Worm (Caenorhabditis elegans) whole organism, L1 larva: Measurements from ENCODE around the gene cebp-1.

Experiments
- C34B4.2 ChIP-seq: sonication (generic microtip); optimal IDR thresholded peaks from 2 replicates; lab custom pipeline; 2017; ENCODE audit warnings: mild to moderate bottlenecking, missing genetic modification characterization, missing compliant biosample characterization
- F16B12.6 ChIP-seq: fragments of 150-350 bp; optimal IDR thresholded peaks from 2 replicates; lab custom pipeline; 2014; ENCODE audit warnings: missing biosample characterization, missing genetic modification characterization
- ceh-63 ChIP-seq: fragments of 200-800 bp; sonication (Bioruptor generic); optimal IDR thresholded peaks from 2 replicates; lab custom pipeline; 2018; ENCODE audit warnings: mild to moderate bottlenecking, missing genetic modification characterization, missing compliant biosample characterization
- ceh-82 ChIP-seq, 3 experiments: fragments of 150-350 bp in 1 of 3; sonication (generic microtip) in 2 of 3; optimal IDR thresholded peaks; 2 replicates each; lab custom pipeline; 2014 to 2017; ENCODE audit warnings: missing biosample characterization in 3 of 3, missing genetic modification characterization in 3 of 3
- ceh-88 ChIP-seq: fragments of 200-800 bp; sonication (Bioruptor generic); IDR thresholded peaks from 2 replicates; pipeline ENCODE4 v1.3.6; 2022; ENCODE audit warnings: missing genetic modification characterization, missing compliant biosample characterization
- ces-1 ChIP-seq: fragments of 150-350 bp; optimal IDR thresholded peaks from 2 replicates; lab custom pipeline; 2014; ENCODE audit warnings: missing biosample characterization, missing genetic modification reagents, missing genetic modification characterization
- dsc-1 ChIP-seq: sonication (generic microtip); optimal IDR thresholded peaks from 2 replicates; lab custom pipeline; 2016; ENCODE audit warnings: mild to moderate bottlenecking, missing genetic modification characterization, missing compliant biosample characterization
- efl-1 ChIP-seq, 4 experiments: fragments of 150-350 bp; optimal IDR thresholded peaks in 3 of 4; peaks in 1 of 4; 1 replicate in 1 of 4; 2 replicates in 3 of 4; lab custom pipeline; 2014; ENCODE audit warnings: missing biosample characterization in 2 of 4, missing genetic modification characterization in 2 of 4, missing genetic modification reagents in 2 of 4
- egl-13 ChIP-seq: sonication (generic microtip); optimal IDR thresholded peaks from 2 replicates; lab custom pipeline; 2016; ENCODE audit warnings: missing genotype, missing genetic modification reagents, missing genetic modification characterization, missing compliant biosample characterization
- fos-1 ChIP-seq: fragments of 150-350 bp; optimal IDR thresholded peaks from 2 replicates; lab custom pipeline; 2014; ENCODE audit warnings: missing biosample characterization, missing genetic modification characterization
- jun-1 ChIP-seq: fragments of 150-350 bp; optimal IDR thresholded peaks from 2 replicates; lab custom pipeline; 2014; ENCODE audit warnings: missing biosample characterization, missing genetic modification reagents, missing genetic modification characterization
- lin-13 ChIP-seq: fragments of 150-350 bp; optimal IDR thresholded peaks from 2 replicates; lab custom pipeline; 2014; ENCODE audit warnings: missing biosample characterization, missing genetic modification reagents, missing genetic modification characterization
- lin-15B ChIP-seq: fragments of 150-350 bp; sonication (generic microtip); optimal IDR thresholded peaks from 3 replicates; lab custom pipeline; 2014; ENCODE audit warnings: missing biosample characterization, missing genetic modification characterization
- lin-35 ChIP-seq, 2 experiments: fragments of 150-350 bp; optimal IDR thresholded peaks; 2 replicates each; lab custom pipeline; 2014; ENCODE audit warnings: missing biosample characterization in 2 of 2, missing genetic modification characterization in 2 of 2, missing genetic modification reagents in 2 of 2
- lir-3 ChIP-seq: sonication (generic microtip); optimal IDR thresholded peaks from 2 replicates; lab custom pipeline; 2016; ENCODE audit warnings: mild to moderate bottlenecking, missing genetic modification characterization, moderate library complexity, missing compliant biosample characterization; ENCODE audit not compliant: poor library complexity
- lsy-2 ChIP-seq, 2 experiments: fragments of 150-350 bp; optimal IDR thresholded peaks; 2 replicates each; lab custom pipeline; 2014; ENCODE audit warnings: missing biosample characterization in 2 of 2, missing genetic modification characterization in 2 of 2
- mab-9 ChIP-seq: fragments of 200-800 bp; sonication (Bioruptor generic); IDR thresholded peaks from 2 replicates; pipeline ENCODE4 v1.3.6; 2022; ENCODE audit warnings: missing genetic modification reagents, missing genetic modification characterization, missing compliant biosample characterization
- mdl-1 ChIP-seq, 2 experiments: fragments of 150-350 bp; optimal IDR thresholded peaks; 2 replicates each; lab custom pipeline; 2014 to 2017; ENCODE audit warnings: missing biosample characterization in 2 of 2, missing genetic modification characterization in 2 of 2, inconsistent platforms in 1 of 2
- mef-2 ChIP-seq: fragments of 150-350 bp; optimal IDR thresholded peaks from 2 replicates; lab custom pipeline; 2014; ENCODE audit warnings: missing biosample characterization, missing genetic modification characterization
- mep-1 ChIP-seq: fragments of 150-350 bp; optimal IDR thresholded peaks from 2 replicates; lab custom pipeline; 2014; ENCODE audit warnings: missing biosample characterization, missing genetic modification characterization
- nhr-11 ChIP-seq: fragments of 150-350 bp; optimal IDR thresholded peaks from 2 replicates; lab custom pipeline; 2014; ENCODE audit warnings: missing biosample characterization, missing genetic modification characterization
- nhr-12 ChIP-seq: sonication (generic microtip); optimal IDR thresholded peaks from 2 replicates; lab custom pipeline; 2017; ENCODE audit warnings: missing biosample characterization, missing genetic modification characterization
- nhr-19 ChIP-seq: fragments of 200-800 bp; sonication (Bioruptor generic); conservative IDR thresholded peaks from 2 replicates; pipeline ENCODE4 v1.3.6; 2022; ENCODE audit warnings: missing genetic modification characterization, missing compliant biosample characterization
- nhr-20 ChIP-seq: sonication (generic microtip); optimal IDR thresholded peaks from 2 replicates; lab custom pipeline; 2016; ENCODE audit warnings: mild to moderate bottlenecking, missing genetic modification characterization, missing compliant biosample characterization
- nhr-237 ChIP-seq: fragments of 150-350 bp; optimal IDR thresholded peaks from 2 replicates; lab custom pipeline; 2014; ENCODE audit warnings: missing biosample characterization, missing genetic modification characterization
- nhr-71 ChIP-seq: sonication (generic microtip); optimal IDR thresholded peaks from 2 replicates; lab custom pipeline; 2016; ENCODE audit warnings: mild to moderate bottlenecking, missing genetic modification characterization, moderate library complexity, missing compliant biosample characterization
- nhr-76 ChIP-seq: sonication (generic microtip); optimal IDR thresholded peaks from 2 replicates; lab custom pipeline; 2017; ENCODE audit warnings: missing biosample characterization, missing genetic modification characterization
- nhr-77 ChIP-seq: fragments of 150-350 bp; optimal IDR thresholded peaks from 2 replicates; lab custom pipeline; 2014; ENCODE audit warnings: missing biosample characterization, missing genetic modification characterization
- nhr-90 ChIP-seq: sonication (generic microtip); optimal IDR thresholded peaks from 2 replicates; lab custom pipeline; 2016; ENCODE audit warnings: mild to moderate bottlenecking, missing genetic modification characterization, missing compliant biosample characterization; ENCODE audit not compliant: poor library complexity
- pag-3 ChIP-seq: sonication (generic microtip); optimal IDR thresholded peaks from 2 replicates; lab custom pipeline; 2017; ENCODE audit warnings: missing genetic modification characterization, mild to moderate bottlenecking, missing compliant biosample characterization, antibody characterized with exemption, borderline replicate concordance; ENCODE audit not compliant: insufficient read depth
- pqm-1 ChIP-seq: sonication (generic microtip); optimal IDR thresholded peaks from 3 replicates; lab custom pipeline; 2017; ENCODE audit warnings: missing biosample characterization, missing genetic modification characterization
- rnt-1 ChIP-seq: sonication (generic microtip); optimal IDR thresholded peaks from 2 replicates; lab custom pipeline; 2016; ENCODE audit warnings: mild to moderate bottlenecking, missing genetic modification characterization, moderate library complexity, missing compliant biosample characterization
- skn-1 ChIP-seq: fragments of 150-350 bp; optimal IDR thresholded peaks from 2 replicates; lab custom pipeline; 2014; ENCODE audit warnings: missing biosample characterization, missing genetic modification characterization
- snpc-4 ChIP-seq: fragments of 150-350 bp; optimal IDR thresholded peaks from 2 replicates; lab custom pipeline; 2014; ENCODE audit warnings: missing biosample characterization, missing genetic modification characterization
- sptf-1 ChIP-seq: fragments of 150-350 bp; optimal IDR thresholded peaks from 2 replicates; lab custom pipeline; 2014; ENCODE audit warnings: missing biosample characterization, missing genetic modification characterization
- sup-37 ChIP-seq: fragments of 200-800 bp; sonication (Bioruptor generic); optimal IDR thresholded peaks from 2 replicates; lab custom pipeline; 2018; ENCODE audit warnings: mild to moderate bottlenecking, missing genetic modification characterization, missing compliant biosample characterization
- unc-30 ChIP-seq: sonication (generic microtip); optimal IDR thresholded peaks from 2 replicates; lab custom pipeline; 2017; ENCODE audit warnings: missing biosample characterization, missing genetic modification characterization
- vab-15 ChIP-seq: sonication (generic microtip); optimal IDR thresholded peaks from 2 replicates; lab custom pipeline; 2017; ENCODE audit warnings: missing genotype, mild to moderate bottlenecking, missing genetic modification characterization, missing compliant biosample characterization
- xbp-1 ChIP-seq: sonication (generic microtip); optimal IDR thresholded peaks from 2 replicates; lab custom pipeline; 2016; ENCODE audit warnings: missing genetic modification characterization, missing compliant biosample characterization
- zip-4 ChIP-seq: fragments of 200-800 bp; sonication (Bioruptor generic); optimal IDR thresholded peaks from 2 replicates; lab custom pipeline; 2018; ENCODE audit warnings: mild to moderate bottlenecking, missing genetic modification characterization, moderate library complexity, missing compliant biosample characterization
- ztf-11 ChIP-seq, 2 experiments: sonication (generic microtip); optimal IDR thresholded peaks; 2 replicates each; lab custom pipeline; 2016 to 2017; ENCODE audit warnings: missing genetic modification characterization in 2 of 2, missing biosample characterization in 1 of 2, missing compliant biosample characterization in 1 of 2
- ztf-4 ChIP-seq: fragments of 150-350 bp; optimal IDR thresholded peaks from 2 replicates; lab custom pipeline; 2014; ENCODE audit warnings: missing biosample characterization, missing genetic modification characterization

cebp-1 gene

ce11 chrX:1492174-1492573 lies 38.5 kb upstream of the cebp-1 start (continued):
- TF ChIP-seq jun-1 (tag; lab: Kevin White, UChicago), result peak; percentile 17

DNA sequence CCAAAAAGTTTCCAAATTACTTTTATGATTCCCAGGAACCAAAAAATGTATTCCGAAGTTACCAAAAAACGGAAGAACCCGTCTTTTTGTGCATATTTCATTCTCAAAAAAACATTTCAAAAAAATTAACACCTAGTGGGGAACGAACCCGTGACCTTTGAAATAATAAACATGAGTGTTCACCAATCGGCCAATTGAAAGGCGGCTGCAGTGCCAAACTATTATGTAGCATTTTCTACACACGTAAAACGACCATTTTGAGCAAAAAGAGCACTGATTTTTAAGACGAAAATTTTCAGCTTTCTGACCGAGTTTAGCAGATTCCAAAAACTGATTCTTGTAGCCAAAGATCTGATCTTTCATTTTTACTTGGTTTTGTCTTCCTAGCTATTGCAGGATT lies 37.4 kb upstream of the cebp-1 start:
- no peak for TF ChIP-seq nhr-71 (tag; lab: Kevin White, UChicago)
- no peak for TF ChIP-seq zip-4 (GFP tag; lab: Kevin White, UChicago)
- no peak for TF ChIP-seq unc-30 (tag; lab: Kevin White, UChicago)
- TF ChIP-seq ceh-63 (GFP tag; lab: Kevin White, UChicago), result no peak
- no peak for TF ChIP-seq ces-1 (GFP tag; lab: Kevin White, UChicago)
- no peak for TF ChIP-seq nhr-76 (tag; lab: Kevin White, UChicago)
- no peak for TF ChIP-seq mep-1 (tag; lab: Kevin White, UChicago)
- TF ChIP-seq sptf-1 (tag; lab: Kevin White, UChicago), result no peak
- TF ChIP-seq xbp-1 (tag; lab: Kevin White, UChicago), result no peak
- TF ChIP-seq C34B4.2, result no peak

ce11 chrX:1489574-1489973 lies 35.9 kb upstream of the cebp-1 start:
- TF ChIP-seq rnt-1 (tag; lab: Kevin White, UChicago), result no peak

DNA sequence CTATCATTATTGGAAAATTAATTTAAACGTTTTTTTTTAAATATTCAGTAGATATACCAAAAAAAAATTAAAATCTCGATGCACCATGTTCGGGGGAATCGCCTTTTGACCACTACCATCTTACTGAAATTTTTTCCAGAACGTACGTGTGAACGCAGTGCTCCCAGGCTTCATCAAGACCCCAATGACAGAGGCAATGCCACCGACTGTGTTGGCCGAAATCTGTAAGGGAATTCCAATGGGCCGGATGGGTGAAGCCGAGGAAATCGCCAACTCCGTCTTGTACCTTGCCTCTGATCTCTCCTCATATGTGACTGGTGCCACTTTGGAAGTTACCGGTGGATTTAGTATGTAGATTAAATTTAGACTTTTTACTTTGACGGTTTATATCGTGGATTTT lies 35.1 kb upstream of the cebp-1 start:
- TF ChIP-seq nhr-19 (GFP tag; lab: Robert Waterston, UW) (0 out of 2 replicates have a peak, but pooled peaks have one; percentile 5), dsc-1 (tag; lab: Kevin White, UChicago) (no peak)

DNA sequence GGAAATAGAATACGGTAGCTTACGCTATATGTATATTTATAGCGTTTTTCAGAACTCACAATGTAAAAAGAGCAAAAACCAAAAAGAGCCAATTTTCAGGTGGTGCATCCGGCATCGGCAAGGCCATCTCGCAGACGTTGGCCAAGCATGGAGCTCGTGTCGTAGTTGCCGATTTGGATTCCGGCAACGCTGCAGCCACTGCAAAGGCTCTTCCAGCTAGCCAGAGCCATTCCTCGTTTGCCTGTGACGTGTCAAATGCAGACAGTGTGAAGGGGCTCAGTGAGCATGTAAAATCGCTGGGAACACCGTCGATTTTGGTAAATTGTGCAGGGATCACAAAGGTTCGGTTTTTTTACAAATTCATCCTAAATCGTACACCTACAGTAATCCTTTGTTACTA lies 33.4 kb upstream of the cebp-1 start:
- TF ChIP-seq ztf-4 (tag; lab: Kevin White, UChicago), result no peak
- TF ChIP-seq ceh-88 (GFP tag; lab: Robert Waterston, UW), result no peak
- no peak for TF ChIP-seq nhr-237 (tag; lab: Kevin White, UChicago)
- TF ChIP-seq pag-3 (tag; lab: Kevin White, UChicago), result no peak
- no peak for TF ChIP-seq lir-3 (tag; lab: Kevin White, UChicago)
- no peak for TF ChIP-seq lin-35 (GFP tag; optimal IDR thresholded peaks at IDR 0.05; lab: Kevin White, UChicago)
- no peak for TF ChIP-seq mdl-1 (tag; optimal IDR thresholded peaks at IDR 0.05; lab: Kevin White, UChicago)
- TF ChIP-seq nhr-76 (tag; lab: Kevin White, UChicago), result no peak
- TF ChIP-seq lin-15B, result no peak
- no peak for TF ChIP-seq vab-15 (tag; lab: Kevin White, UChicago)
- no peak for TF ChIP-seq nhr-90 (tag; lab: Kevin White, UChicago)
- no peak for TF ChIP-seq fos-1
- TF ChIP-seq, all 84 proteins: peak for 0

DNA sequence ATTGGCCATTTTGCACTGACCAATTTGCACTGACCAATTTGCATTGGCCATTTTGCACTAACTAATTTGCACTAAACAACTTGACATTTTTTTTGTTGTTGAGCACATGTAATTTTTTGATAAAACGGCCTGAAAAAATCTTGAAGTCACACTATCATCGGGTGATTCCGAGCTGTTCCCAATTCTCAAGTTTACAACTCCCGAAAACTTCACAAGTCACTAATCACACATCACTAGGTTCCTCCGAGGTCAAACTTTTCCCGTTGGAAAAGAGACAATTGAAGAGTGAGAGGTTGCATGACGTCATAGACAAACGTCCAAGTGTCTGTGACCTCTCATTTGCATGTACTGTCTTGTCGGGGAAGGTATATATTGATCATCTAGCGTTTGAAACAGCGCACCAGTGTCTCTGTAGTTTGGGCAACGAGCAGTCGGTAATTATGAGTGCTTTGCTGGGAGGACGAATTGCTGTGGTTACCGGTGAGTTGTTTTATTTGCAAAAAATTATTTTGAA lies 32.5 kb upstream of the cebp-1 start, which contains the start of the genes D1005.10 and dhs-25:
Gene D1005.10, minus strand, starts transcription at position 51 of the 514 bp plus-strand sequence.
Gene dhs-25, plus strand, starts transcription at position 398 of the 514 bp plus-strand sequence.
- no peak for TF ChIP-seq mef-2 (tag; lab: Kevin White, UChicago)
- TF ChIP-seq mab-9, result no peak
- TF ChIP-seq ztf-11 (tag; optimal IDR thresholded peaks at IDR 0.05; lab: Kevin White, UChicago), result no peak
- TF ChIP-seq pqm-1, result no peak
- no peak for TF ChIP-seq lin-13 (GFP tag; lab: Kevin White, UChicago)
- peak; percentile 44 for TF ChIP-seq nhr-11 (tag; lab: Kevin White, UChicago)
- TF ChIP-seq lir-3 (tag; lab: Kevin White, UChicago), result no peak
- TF ChIP-seq lsy-2 (tag; optimal IDR thresholded peaks at IDR 0.05; lab: Kevin White, UChicago), result peak; percentile 71 to 77
- TF ChIP-seq nhr-77 (tag; lab: Kevin White, UChicago), result peak; percentile 89
- TF ChIP-seq nhr-237 (tag; lab: Kevin White, UChicago), result no peak
- TF ChIP-seq ceh-82 (tag; optimal IDR thresholded peaks at IDR 0.05; lab: Kevin White, UChicago), result peak; percentile 37 to 66 (median 50)
- peak; percentile 80 for TF ChIP-seq skn-1 (tag; lab: Kevin White, UChicago)
- peak; percentile 56 for TF ChIP-seq snpc-4 (tag; lab: Kevin White, UChicago)
- no peak for TF ChIP-seq pag-3 (tag; lab: Kevin White, UChicago)
- peak; percentile 96 for TF ChIP-seq nhr-20 (tag; lab: Kevin White, UChicago)
- no peak for TF ChIP-seq nhr-12 (tag; lab: Kevin White, UChicago)
- no peak for TF ChIP-seq ces-1 (GFP tag; lab: Kevin White, UChicago)
- no peak for TF ChIP-seq F16B12.6 (tag; lab: Kevin White, UChicago)
- TF ChIP-seq nhr-71 (tag; lab: Kevin White, UChicago), result peak; percentile 95
- TF ChIP-seq sup-37 (GFP tag; lab: Kevin White, UChicago), result no peak
- TF ChIP-seq efl-1 (optimal IDR thresholded peaks at IDR 0.05; lab: Kevin White, UChicago), result peak; percentile 52 to 54
- peak in 1 of 2 experiments; percentile 71 for TF ChIP-seq efl-1 (GFP tag; optimal IDR thresholded peaks at IDR 0.05 in 1 of 2; lab: Kevin White, UChicago)
- TF ChIP-seq egl-13 (tag; lab: Kevin White, UChicago), result no peak
